Fruit fly (Drosophila melanogaster): Measurements from ENCODE around the gene CG33493.

CG33493 gene

DNA sequence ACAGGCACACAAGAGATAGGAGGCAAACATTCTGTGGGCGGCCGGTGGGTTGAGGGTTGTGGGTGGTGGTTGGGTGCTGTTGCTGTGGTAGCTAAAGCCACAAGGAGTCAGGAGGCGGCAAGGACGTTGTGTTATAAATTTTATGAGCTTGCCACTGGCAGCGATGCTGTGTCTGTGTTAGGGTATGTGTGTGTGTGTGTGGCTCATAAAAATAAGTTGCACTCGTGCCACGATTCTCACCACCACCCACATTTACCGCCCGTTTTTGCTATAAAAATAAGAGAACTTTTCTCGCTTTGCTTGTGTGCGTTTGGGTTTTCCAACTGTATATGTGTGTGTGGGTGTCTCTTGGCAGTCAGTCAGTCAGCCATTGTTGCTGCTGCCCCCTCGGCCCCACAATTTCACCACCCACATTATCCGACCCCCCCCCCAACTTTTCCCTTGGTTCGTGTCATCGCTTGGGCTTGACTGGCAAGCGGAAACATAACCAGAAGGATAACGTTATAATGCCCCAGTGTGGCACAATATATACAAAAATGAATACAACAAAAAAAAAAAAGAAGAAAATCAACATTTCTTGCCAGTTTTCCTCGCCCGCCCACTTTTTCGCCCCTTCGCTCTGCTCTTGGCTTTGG lies 32.0 kb upstream of the CG33493 start (continued):
- TF ChIP-seq MESR4 (GFP tag; optimal IDR thresholded peaks at IDR 0.05) (no peak), lab (GFP tag; optimal IDR thresholded peaks at IDR 0.05) (peak; percentile 8), CG4820 (GFP tag; optimal IDR thresholded peaks at IDR 0.05) (no peak), Sox102F (GFP tag; optimal IDR thresholded peaks at IDR 0.05) (no peak), BEAF-32 (GFP tag; optimal IDR thresholded peaks at IDR 0.05) (no peak), cg (GFP tag; optimal IDR thresholded peaks at IDR 0.05) (peak; percentile 53), bsh (GFP tag; optimal IDR thresholded peaks at IDR 0.05) (no peak), CG8388 (GFP tag; optimal IDR thresholded peaks at IDR 0.05) (no peak), CG11723 (GFP tag; optimal IDR thresholded peaks at IDR 0.05) (no peak), zfh1 (GFP tag; IDR thresholded peaks at IDR 0.05) (no peak), CG2202 (tag; optimal IDR thresholded peaks at IDR 0.05) (no peak), Nf-YA (GFP tag; IDR thresholded peaks at IDR 0.05) (no peak), luna (GFP tag; optimal IDR thresholded peaks at IDR 0.05) (no peak), CG1529 (GFP tag; optimal IDR thresholded peaks at IDR 0.05) (no peak), Hr39 (optimal IDR thresholded peaks at IDR 0.05) (no peak), CG6683 (GFP tag; optimal IDR thresholded peaks at IDR 0.05) (no peak), onecut (GFP tag; IDR thresholded peaks at IDR 0.05) (no peak), CG6272 (GFP tag; IDR thresholded peaks at IDR 0.05) (no peak), Dp (GFP tag; optimal IDR thresholded peaks at IDR 0.05) (no peak), CG15479 (GFP tag; optimal IDR thresholded peaks at IDR 0.05) (no peak), cad (GFP tag; optimal IDR thresholded peaks at IDR 0.05) (no peak)

DNA sequence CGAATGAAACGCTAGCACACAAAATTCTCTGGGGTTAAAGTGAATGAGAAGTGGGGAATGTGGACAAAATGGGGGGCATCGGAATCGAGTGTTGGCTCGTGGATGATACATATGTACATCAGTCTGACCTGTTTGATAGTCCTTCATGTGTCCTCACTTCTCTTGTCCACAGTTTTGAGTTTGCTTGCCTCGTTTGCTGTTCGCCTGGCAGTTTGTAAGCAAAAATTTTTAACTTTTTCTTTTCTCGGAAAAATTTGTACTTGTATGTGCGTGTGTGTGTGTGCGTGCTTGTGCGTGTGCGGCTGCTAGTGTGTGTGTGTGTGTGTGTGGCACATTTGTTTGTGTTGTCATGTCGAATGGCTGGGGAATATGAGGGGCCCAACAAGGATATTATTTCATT lies 30.6 kb upstream of the CG33493 start:
- peak; percentile 82 for TF ChIP-seq CG31224 (GFP tag; IDR thresholded peaks at IDR 0.05)
- TF ChIP-seq CG7839 (tag; optimal IDR thresholded peaks at IDR 0.05), result no peak
- TF ChIP-seq CG13775 (GFP tag; optimal IDR thresholded peaks at IDR 0.05), result no peak
- no peak for TF ChIP-seq Scr (GFP tag; IDR thresholded peaks at IDR 0.05; ENCODE audit: partially characterized antibody)
- TF ChIP-seq crol (GFP tag; IDR thresholded peaks at IDR 0.05), result peak; percentile 27; the same call in 1 of the 2 replicates
- TF ChIP-seq Bgb (GFP tag; IDR thresholded peaks at IDR 0.05; ENCODE audit: partially characterized antibody), result no peak
- TF ChIP-seq CG12236 (GFP tag; optimal IDR thresholded peaks at IDR 0.05), result no peak
- peak; percentile 31 for TF ChIP-seq CG13894 (tag; optimal IDR thresholded peaks at IDR 0.05)
- TF ChIP-seq Sox102F (GFP tag; optimal IDR thresholded peaks at IDR 0.05), result no peak
- no peak for TF ChIP-seq Ets65A (GFP tag)
- no peak for TF ChIP-seq CG12391 (tag; optimal IDR thresholded peaks at IDR 0.05)
- TF ChIP-seq cg (GFP tag; optimal IDR thresholded peaks at IDR 0.05), result peak; percentile 12
- peak; percentile 79 for TF ChIP-seq abd-A (tag; optimal IDR thresholded peaks at IDR 0.05)
- no peak for TF ChIP-seq Ptx1 (GFP tag; IDR thresholded peaks at IDR 0.05)

DNA sequence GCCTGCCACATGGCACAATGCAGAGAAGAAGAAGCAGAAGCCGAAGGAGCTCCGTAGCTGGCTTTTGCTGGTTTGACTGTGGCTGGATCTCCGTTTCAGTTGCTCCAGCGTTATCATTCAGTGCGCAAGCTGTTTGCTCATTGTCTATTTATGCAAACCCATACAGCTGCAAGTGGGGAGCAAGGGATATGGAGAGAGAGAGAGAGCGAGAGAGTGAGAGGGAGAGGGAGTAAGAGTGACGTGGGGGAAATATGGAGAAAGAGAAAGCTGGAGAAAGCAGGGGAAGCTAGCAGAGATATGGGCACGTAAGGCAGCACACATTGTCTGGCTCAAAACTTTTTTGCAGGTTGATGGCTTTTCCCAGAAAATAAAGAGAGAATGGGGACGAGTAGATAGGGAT lies 29.6 kb upstream of the CG33493 start:
- TF ChIP-seq CG13894 (tag; optimal IDR thresholded peaks at IDR 0.05) (peak; percentile 18), CG14860 (GFP tag; IDR thresholded peaks at IDR 0.05; ENCODE audit: partially characterized antibody) (no peak), Trl (optimal IDR thresholded peaks at IDR 0.05) (peak; percentile 20 to 59), Trl (GFP tag; optimal IDR thresholded peaks at IDR 0.05) (no peak), Med (GFP tag) (peak; percentile 2), abd-A (tag; optimal IDR thresholded peaks at IDR 0.05) (peak; percentile 83), caup (GFP tag; optimal IDR thresholded peaks at IDR 0.05; ENCODE audit: severe bottlenecking) (no peak), knrl (GFP tag; IDR thresholded peaks at IDR 0.05; ENCODE audit: partially characterized antibody) (0 out of 3 replicates have a peak, but pooled peaks have one; percentile 15), crol (GFP tag; IDR thresholded peaks at IDR 0.05) (peak; percentile 22; the same call in 1 of the 2 replicates)

All from whole organism, embryonic.